Worm (Caenorhabditis elegans): ENCODE data around the gene F02E11.2.

The F02E11.2 gene

DNA sequence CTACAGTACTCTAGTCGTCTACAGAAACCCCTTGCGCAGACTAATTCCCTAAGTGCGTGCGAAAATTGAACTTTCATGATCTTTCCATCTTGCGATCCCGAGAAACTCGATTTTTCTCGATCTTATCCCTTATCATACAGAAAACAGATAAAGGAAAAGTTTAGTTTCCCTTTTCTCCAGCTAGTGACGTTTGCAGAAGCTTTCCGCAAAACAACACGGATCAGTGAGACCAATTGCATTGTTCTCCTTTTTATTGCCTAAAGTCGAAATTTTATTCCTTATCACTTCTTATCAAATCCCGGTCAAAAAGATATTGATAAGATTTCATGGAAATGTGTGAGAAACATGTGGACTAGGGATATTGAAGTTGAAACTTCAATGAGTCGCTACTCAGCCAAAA lies 20.8 kb upstream of the F02E11.2 start:
- no peak for TF ChIP-seq mdl-1 (tag; optimal IDR thresholded peaks at IDR 0.05)
- peak; percentile 9 for TF ChIP-seq blmp-1 (tag; optimal IDR thresholded peaks at IDR 0.05; ENCODE audit: insufficient read depth)
- TF ChIP-seq lsy-2 (tag; optimal IDR thresholded peaks at IDR 0.05) = no peak
- TF ChIP-seq fos-1 (tag; optimal IDR thresholded peaks at IDR 0.05) = no peak
- TF ChIP-seq nhr-21 (tag; optimal IDR thresholded peaks at IDR 0.05) = peak; percentile 68

DNA sequence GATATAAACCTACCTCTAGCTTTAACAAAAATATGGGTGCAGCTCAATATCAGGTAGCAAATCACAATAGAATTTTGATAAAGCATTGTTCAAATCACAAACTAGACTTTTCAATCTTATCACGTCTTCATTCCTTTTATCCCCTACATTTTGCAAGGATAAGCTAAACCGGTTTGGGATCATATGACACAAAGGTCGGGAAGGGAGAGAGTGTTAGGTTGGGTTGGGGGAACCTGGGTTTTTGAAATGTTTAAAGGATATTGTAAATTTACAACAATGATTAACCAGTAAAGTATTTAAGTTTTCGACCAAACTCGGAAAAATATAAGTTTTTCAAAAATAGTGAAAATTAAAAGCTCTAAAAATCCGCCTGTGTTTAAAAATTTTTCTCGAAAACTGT lies 18.5 kb upstream of the F02E11.2 start, which contains the start of gene C17F4.12:
Gene C17F4.12, minus strand, starts transcription at position 101 of the 400 bp plus-strand sequence.
- TF ChIP-seq elt-1 (tag; optimal IDR thresholded peaks at IDR 0.05) (no peak), sem-4 (tag; optimal IDR thresholded peaks at IDR 0.05) (no peak), skn-1 (tag; optimal IDR thresholded peaks at IDR 0.05) (no peak), ZK546.5 (tag; optimal IDR thresholded peaks at IDR 0.05) (no peak), ztf-11 (tag; optimal IDR thresholded peaks at IDR 0.05) (no peak), crh-2 (tag; optimal IDR thresholded peaks at IDR 0.05) (no peak), F13H6.1 (tag; optimal IDR thresholded peaks at IDR 0.05) (no peak), nhr-77 (tag; optimal IDR thresholded peaks at IDR 0.05) (no peak), ama-1 (optimal IDR thresholded peaks at IDR 0.05) (no peak), C34F6.9 (tag; optimal IDR thresholded peaks at IDR 0.05) (no peak), nhr-21 (tag; optimal IDR thresholded peaks at IDR 0.05) (no peak), ceh-16 (tag; optimal IDR thresholded peaks at IDR 0.05) (no peak), mab-5 (tag; optimal IDR thresholded peaks at IDR 0.05) (no peak), zag-1 (tag; optimal IDR thresholded peaks at IDR 0.05) (no peak), fos-1 (tag; optimal IDR thresholded peaks at IDR 0.05) (no peak), nhr-12 (tag; optimal IDR thresholded peaks at IDR 0.05) (no peak), mbf-1 (tag; optimal IDR thresholded peaks at IDR 0.05) (no peak), lin-13 (GFP tag; optimal IDR thresholded peaks at IDR 0.05) (no peak), alr-1 (tag; optimal IDR thresholded peaks at IDR 0.05) (no peak), unc-55 (GFP tag; optimal IDR thresholded peaks at IDR 0.05) (no peak)

- TF ChIP-seq fos-1 (tag; optimal IDR thresholded peaks at IDR 0.05) (peak; percentile 50), lin-13 (GFP tag; optimal IDR thresholded peaks at IDR 0.05) (peak; percentile 6), nhr-10 (tag; optimal IDR thresholded peaks at IDR 0.05) (no peak)
Observed at ce11 chrII:3244758-3245157, 17.8 kb upstream of the F02E11.2 start.

DNA sequence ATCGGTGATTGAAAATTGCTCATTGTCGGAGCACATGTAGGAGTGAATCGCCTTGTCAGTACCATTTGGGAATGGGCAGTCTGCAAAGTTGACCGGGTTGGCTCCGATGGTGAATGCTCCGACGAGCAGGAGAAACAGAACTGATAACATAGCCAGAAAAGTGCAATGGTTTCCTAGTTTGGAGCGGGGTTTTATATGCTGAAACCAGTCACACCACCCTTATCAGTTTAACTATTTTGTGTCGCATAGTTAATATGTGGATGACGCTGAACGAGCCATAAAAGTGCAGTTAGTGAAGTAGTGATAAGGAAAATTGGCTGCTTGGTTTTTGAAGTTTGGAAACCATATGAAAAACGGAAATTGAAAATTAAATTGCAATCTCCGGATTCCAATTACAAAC lies 16.8 kb upstream of the F02E11.2 start, which contains the start of gene C17F4.7:
Gene C17F4.7, minus strand, starts transcription at position 180 of the 400 bp plus-strand sequence.
- TF ChIP-seq blmp-1 (tag; optimal IDR thresholded peaks at IDR 0.05; ENCODE audit: insufficient read depth) (no peak), nhr-77 (tag; optimal IDR thresholded peaks at IDR 0.05) (no peak), ceh-82 (tag; optimal IDR thresholded peaks at IDR 0.05) (no peak), mbf-1 (tag; optimal IDR thresholded peaks at IDR 0.05) (no peak), gmeb-1 (tag; optimal IDR thresholded peaks at IDR 0.05) (peak; percentile 29), crh-2 (tag; optimal IDR thresholded peaks at IDR 0.05) (peak; percentile 87), peb-1 (tag; optimal IDR thresholded peaks at IDR 0.05) (no peak), sma-9 (GFP tag; optimal IDR thresholded peaks at IDR 0.05) (peak; percentile 52), sma-9 (tag; optimal IDR thresholded peaks at IDR 0.05) (no peak), egl-27 (tag; optimal IDR thresholded peaks at IDR 0.05) (no peak), nhr-12 (tag; optimal IDR thresholded peaks at IDR 0.05) (no peak), aly-2 (tag; optimal IDR thresholded peaks at IDR 0.05) (no peak), ztf-11 (tag; optimal IDR thresholded peaks at IDR 0.05) (no peak), fos-1 (tag; optimal IDR thresholded peaks at IDR 0.05) (peak; percentile 69), F13H6.1 (tag; optimal IDR thresholded peaks at IDR 0.05) (peak; percentile 2), skn-1 (tag; optimal IDR thresholded peaks at IDR 0.05) (no peak), sma-3 (GFP tag; optimal IDR thresholded peaks at IDR 0.05) (peak; percentile 9), ztf-1 (GFP tag; conservative IDR thresholded peaks at IDR 0.05) (no peak), mab-5 (tag; optimal IDR thresholded peaks at IDR 0.05) (no peak)

DNA sequence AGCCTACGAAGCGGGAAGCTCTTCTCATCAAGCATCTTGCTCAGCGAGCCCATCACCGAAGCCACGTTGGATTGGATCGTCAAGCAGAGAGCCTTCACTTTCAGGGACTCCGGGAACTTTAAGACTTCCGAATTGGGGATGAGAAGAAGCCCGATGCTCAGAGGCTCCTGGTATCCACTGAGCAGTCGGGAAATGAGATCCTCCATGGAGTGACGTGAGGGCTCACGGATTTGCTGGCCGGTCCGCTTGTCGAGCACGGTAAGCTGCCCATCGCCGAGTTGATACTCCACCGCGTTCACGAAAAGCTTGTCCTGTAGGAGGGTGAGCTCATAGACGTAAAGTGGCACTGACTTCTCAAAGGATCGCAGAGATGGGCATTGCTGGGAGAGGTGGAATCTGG lies 15.0 kb upstream of the F02E11.2 start:
- TF ChIP-seq lin-13 (GFP tag; optimal IDR thresholded peaks at IDR 0.05) (no peak), nhr-25 (tag; optimal IDR thresholded peaks at IDR 0.05) (no peak)
